Worm (Caenorhabditis elegans) whole organism, L4 larva: ENCODE data around the gene F32D8.7.
A peak's percentile ranks its signal among the peaks of the same experiment; 100 is the strongest.

ENCODE experiments used
- F10B5.3 ChIP-seq: sonication (generic microtip); optimal IDR thresholded peaks from 2 replicates; lab custom pipeline; 2016; ENCODE audit warnings: mild to moderate bottlenecking, missing genetic modification characterization, missing compliant biosample characterization
- F26F4.8 ChIP-seq: fragments of 200-800 bp; sonication (Bioruptor generic); conservative IDR thresholded peaks from 2 replicates; pipeline ENCODE4 v1.3.6; 2022; ENCODE audit warnings: missing genetic modification characterization, missing compliant biosample characterization
- F37D6.2 ChIP-seq: sonication (generic microtip); optimal IDR thresholded peaks from 2 replicates; lab custom pipeline; 2016; ENCODE audit warnings: mild to moderate bottlenecking, missing genetic modification characterization, missing compliant biosample characterization
- T20F7.1 ChIP-seq: fragments of 200-800 bp; sonication (Bioruptor generic); optimal IDR thresholded peaks from 2 replicates; lab custom pipeline; 2018; ENCODE audit warnings: mild to moderate bottlenecking, missing genetic modification characterization, missing compliant biosample characterization
- T26A8.4 ChIP-seq: fragments of 200-800 bp; sonication (Bioruptor generic); IDR thresholded peaks from 2 replicates; pipeline ENCODE4 v1.3.6; 2022; ENCODE audit warnings: missing genetic modification characterization, missing compliant biosample characterization
- Y5F2A.4 ChIP-seq: fragments of 200-800 bp; sonication (Bioruptor generic); optimal IDR thresholded peaks from 2 replicates; lab custom pipeline; 2018; ENCODE audit warnings: mild to moderate bottlenecking, missing genetic modification characterization, missing compliant biosample characterization
- ZK546.5 ChIP-seq, 2 experiments: sonication (generic microtip); optimal IDR thresholded peaks; 2 replicates each; lab custom pipeline; 2017; ENCODE audit warnings: missing biosample characterization in 2 of 2, missing genetic modification characterization in 2 of 2
- aha-1 ChIP-seq: fragments of 150-350 bp; peaks from one replicate; lab custom pipeline; 2014; ENCODE audit warnings: missing biosample characterization, missing genetic modification characterization
- ama-1 ChIP-seq: fragments of 150-350 bp; optimal IDR thresholded peaks from 2 replicates; lab custom pipeline; 2014; ENCODE audit warnings: inconsistent platforms, mixed read lengths
- arid-1 ChIP-seq: fragments of 200-800 bp; sonication (Bioruptor generic); conservative IDR thresholded peaks from 2 replicates; pipeline ENCODE4 v1.3.6; 2022; ENCODE audit warnings: missing genetic modification reagents, missing genetic modification characterization, missing compliant biosample characterization
- ceh-32 ChIP-seq: sonication (generic microtip); optimal IDR thresholded peaks from 2 replicates; lab custom pipeline; 2016; ENCODE audit warnings: mild to moderate bottlenecking, missing genetic modification characterization, missing compliant biosample characterization; ENCODE audit not compliant: poor library complexity
- ceh-44 ChIP-seq: fragments of 200-800 bp; sonication (Bioruptor generic); IDR thresholded peaks from 2 replicates; pipeline ENCODE4 v1.3.6; 2022; ENCODE audit warnings: missing genetic modification reagents, missing genetic modification characterization, missing compliant biosample characterization
- ceh-62 ChIP-seq: sonication (generic microtip); optimal IDR thresholded peaks from 2 replicates; lab custom pipeline; 2017; ENCODE audit warnings: missing biosample characterization, missing genetic modification characterization
- ceh-82 ChIP-seq: sonication (generic microtip); optimal IDR thresholded peaks from 2 replicates; lab custom pipeline; 2017; ENCODE audit warnings: missing biosample characterization, missing genetic modification characterization
- ces-1 ChIP-seq: fragments of 150-350 bp; sonication (generic microtip); optimal IDR thresholded peaks from 4 replicates; lab custom pipeline; 2014; ENCODE audit warnings: missing biosample characterization, missing genetic modification reagents, missing genetic modification characterization
- daf-12 ChIP-seq: fragments of 150-350 bp; optimal IDR thresholded peaks from 2 replicates; lab custom pipeline; 2014; ENCODE audit warnings: missing biosample characterization, missing genetic modification reagents, missing genetic modification characterization
- dmd-6 ChIP-seq: fragments of 200-800 bp; sonication (Bioruptor generic); IDR thresholded peaks from 2 replicates; pipeline ENCODE4 v1.3.6; 2022; ENCODE audit warnings: missing genetic modification reagents, missing genetic modification characterization, missing compliant biosample characterization
- dmd-9 ChIP-seq: fragments of 200-800 bp; sonication (Bioruptor generic); IDR thresholded peaks from 2 replicates; pipeline ENCODE4 v1.3.6; 2022; ENCODE audit warnings: missing genetic modification reagents, missing genetic modification characterization, missing compliant biosample characterization
- duxl-1 ChIP-seq: sonication (generic microtip); optimal IDR thresholded peaks from 2 replicates; lab custom pipeline; 2016; ENCODE audit warnings: mild to moderate bottlenecking, missing genetic modification characterization, moderate library complexity, missing compliant biosample characterization; ENCODE audit not compliant: poor library complexity
- dve-1 ChIP-seq: sonication (generic microtip); optimal IDR thresholded peaks from 2 replicates; lab custom pipeline; 2017; ENCODE audit warnings: antibody characterized with exemption, mild to moderate bottlenecking, missing genetic modification characterization, missing compliant biosample characterization; ENCODE audit not compliant: insufficient read depth
- fos-1 ChIP-seq: fragments of 150-350 bp; optimal IDR thresholded peaks from 2 replicates; lab custom pipeline; 2014; ENCODE audit warnings: missing biosample characterization, missing genetic modification characterization
- hif-1 ChIP-seq, 2 experiments: sonication (generic microtip); optimal IDR thresholded peaks; 2 replicates each; lab custom pipeline; 2016 to 2017; ENCODE audit warnings: missing compliant biosample characterization in 2 of 2, missing genetic modification characterization in 2 of 2, missing genetic modification reagents in 2 of 2, missing genotype in 2 of 2, mild to moderate bottlenecking in 1 of 2
- hlh-11 ChIP-seq: fragments of 200-800 bp; sonication (Bioruptor generic); optimal IDR thresholded peaks from 2 replicates; lab custom pipeline; 2018; ENCODE audit warnings: mild to moderate bottlenecking, missing genetic modification characterization, missing compliant biosample characterization
- hlh-30 ChIP-seq: sonication (generic microtip); optimal IDR thresholded peaks from 2 replicates; lab custom pipeline; 2017; ENCODE audit warnings: antibody characterized with exemption, mild to moderate bottlenecking, missing genetic modification characterization, missing compliant biosample characterization; ENCODE audit not compliant: insufficient read depth
- hmg-1.1 ChIP-seq: fragments of 200-800 bp; sonication (Bioruptor generic); IDR thresholded peaks from 2 replicates; pipeline ENCODE4 v1.3.6; 2022; ENCODE audit warnings: missing genetic modification reagents, missing genetic modification characterization, missing compliant biosample characterization
- lim-7 ChIP-seq: fragments of 200-800 bp; sonication (Bioruptor generic); IDR thresholded peaks from 2 replicates; pipeline ENCODE4 v1.3.6; 2022; ENCODE audit warnings: missing genetic modification characterization, missing compliant biosample characterization
- lin-1 ChIP-seq: fragments of 200-800 bp; sonication (Bioruptor generic); IDR thresholded peaks from 2 replicates; pipeline ENCODE4 v1.3.6; 2022; ENCODE audit warnings: missing genetic modification reagents, missing genetic modification characterization, missing compliant biosample characterization
- lin-15B ChIP-seq: fragments of 150-350 bp; sonication (generic microtip); optimal IDR thresholded peaks from 3 replicates; lab custom pipeline; 2014; ENCODE audit warnings: missing biosample characterization, missing genetic modification characterization
- lin-38 ChIP-seq: fragments of 200-800 bp; sonication (Bioruptor generic); IDR thresholded peaks from 2 replicates; pipeline ENCODE4 v1.3.6; 2022; ENCODE audit warnings: missing genetic modification reagents, missing genetic modification characterization, missing compliant biosample characterization
- lin-39 ChIP-seq: fragments of 150-350 bp; optimal IDR thresholded peaks from 2 replicates; lab custom pipeline; 2014; ENCODE audit warnings: missing biosample characterization, missing genetic modification reagents, missing genetic modification characterization
- lsy-2 ChIP-seq, 2 experiments: fragments of 150-350 bp in 1 of 2; sonication (generic microtip) in 1 of 2; optimal IDR thresholded peaks; 2 replicates each; lab custom pipeline; 2014 to 2017; ENCODE audit warnings: missing biosample characterization in 2 of 2, missing genetic modification characterization in 2 of 2
- mdl-1 ChIP-seq, 2 experiments: fragments of 150-350 bp in 1 of 2; sonication (generic microtip) in 1 of 2; optimal IDR thresholded peaks; 2 replicates each; lab custom pipeline; 2014 to 2017; ENCODE audit warnings: missing biosample characterization in 2 of 2, missing genetic modification characterization in 2 of 2
- mep-1 ChIP-seq: fragments of 150-350 bp; sonication (generic microtip); optimal IDR thresholded peaks from 3 replicates; lab custom pipeline; 2014; ENCODE audit warnings: missing biosample characterization, missing genetic modification characterization
- mes-2 ChIP-seq: sonication (generic microtip); optimal IDR thresholded peaks from 2 replicates; lab custom pipeline; 2016; ENCODE audit warnings: missing genotype, mild to moderate bottlenecking, missing genetic modification characterization, missing compliant biosample characterization; ENCODE audit not compliant: poor library complexity, severe bottlenecking
- nhr-10 ChIP-seq: fragments of 150-350 bp; optimal IDR thresholded peaks from 2 replicates; lab custom pipeline; 2014; ENCODE audit warnings: missing biosample characterization, missing genetic modification characterization
- nhr-28 ChIP-seq: fragments of 150-350 bp; optimal IDR thresholded peaks from 2 replicates; lab custom pipeline; 2014; ENCODE audit warnings: missing biosample characterization, missing genetic modification characterization
- nhr-41 ChIP-seq: fragments of 200-800 bp; sonication (Bioruptor generic); IDR thresholded peaks from 2 replicates; pipeline ENCODE4 v1.3.6; 2022; ENCODE audit warnings: missing genetic modification reagents, missing genetic modification characterization, missing compliant biosample characterization
- nhr-42 ChIP-seq: fragments of 200-800 bp; sonication (Bioruptor generic); IDR thresholded peaks from 2 replicates; pipeline ENCODE4 v1.3.6; 2022; ENCODE audit warnings: missing genetic modification characterization, missing compliant biosample characterization
- nhr-48 ChIP-seq: sonication (generic microtip); optimal IDR thresholded peaks from 2 replicates; lab custom pipeline; 2016; ENCODE audit warnings: mild to moderate bottlenecking, missing genetic modification characterization, missing compliant biosample characterization
- nhr-77 ChIP-seq: fragments of 150-350 bp; optimal IDR thresholded peaks from 2 replicates; lab custom pipeline; 2014; ENCODE audit warnings: missing biosample characterization, missing genetic modification characterization
- php-3 ChIP-seq: fragments of 200-800 bp; sonication (Bioruptor generic); IDR thresholded peaks from 2 replicates; pipeline ENCODE4 v1.3.6; 2022; ENCODE audit warnings: missing genetic modification reagents, missing genetic modification characterization, missing compliant biosample characterization
- rbr-2 ChIP-seq: sonication (generic microtip); optimal IDR thresholded peaks from 2 replicates; lab custom pipeline; 2016; ENCODE audit warnings: missing genotype, missing genetic modification characterization, missing compliant biosample characterization
- snpc-4 ChIP-seq: fragments of 150-350 bp; optimal IDR thresholded peaks from 2 replicates; lab custom pipeline; 2014; ENCODE audit warnings: missing biosample characterization, missing genetic modification characterization
- spr-1 ChIP-seq: sonication (generic microtip); optimal IDR thresholded peaks from 2 replicates; lab custom pipeline; 2016; ENCODE audit warnings: mild to moderate bottlenecking, missing genetic modification characterization, missing compliant biosample characterization
- spr-3 ChIP-seq: fragments of 200-800 bp; sonication (Bioruptor generic); optimal IDR thresholded peaks from 2 replicates; lab custom pipeline; 2018; ENCODE audit warnings: mild to moderate bottlenecking, missing genetic modification characterization, missing compliant biosample characterization
- tag-97 ChIP-seq: fragments of 200-800 bp; sonication (Bioruptor generic); IDR thresholded peaks from 2 replicates; pipeline ENCODE4 v1.3.6; 2022; ENCODE audit warnings: missing genetic modification characterization, missing compliant biosample characterization
- unc-39 ChIP-seq: sonication (generic microtip); optimal IDR thresholded peaks from 2 replicates; lab custom pipeline; 2017; ENCODE audit warnings: missing biosample characterization, missing genetic modification characterization
- unc-62 ChIP-seq, 3 experiments: fragments of 150-350 bp in 1 of 3; sonication (generic microtip); optimal IDR thresholded peaks in 2 of 3; peaks in 1 of 3; 1 replicate in 1 of 3; 2 replicates in 2 of 3; lab custom pipeline; 2014 to 2017; ENCODE audit warnings: missing biosample characterization in 3 of 3, missing genetic modification characterization in 3 of 3, missing genetic modification reagents in 3 of 3, missing genotype in 1 of 3
- ztf-7 ChIP-seq: fragments of 150-350 bp; optimal IDR thresholded peaks from 2 replicates; lab custom pipeline; 2014; ENCODE audit warnings: missing biosample characterization, missing genetic modification characterization

The F32D8.7 gene

ce11 chrV:10889774-10890173 lies 8.5 kb upstream of the F32D8.7 start:
- TF ChIP-seq unc-39, result no peak
- peak in 1 of 2 experiments; percentile 90 for TF ChIP-seq unc-62 (GFP tag; optimal IDR thresholded peaks at IDR 0.05 in 1 of 2; lab: Kevin White, UChicago)
- TF ChIP-seq unc-62 (tag; optimal IDR thresholded peaks at IDR 0.05; lab: Kevin White, UChicago), result no peak

ce11 chrV:10890980-10891379 lies 7.3 kb upstream of the F32D8.7 start, which contains the start of gene F32D8.12:
Gene F32D8.12 (minus strand): TSS chrV:10891027.
- peak; percentile 56 for TF ChIP-seq aha-1 (tag; lab: Kevin White, UChicago)
- no peak for TF ChIP-seq nhr-42 (GFP tag; lab: Robert Waterston, UW)
- peak; percentile 73 for TF ChIP-seq nhr-28 (tag; lab: Kevin White, UChicago)
- no peak for TF ChIP-seq lin-39 (tag; lab: Kevin White, UChicago)
- TF ChIP-seq ceh-82 (tag; lab: Kevin White, UChicago), result no peak
- no peak for TF ChIP-seq F37D6.2 (tag; lab: Kevin White, UChicago)
- no peak for TF ChIP-seq rbr-2 (tag; lab: Kevin White, UChicago)
- no peak for TF ChIP-seq lin-1 (GFP tag; lab: Robert Waterston, UW)
- TF ChIP-seq ces-1 (GFP tag; lab: Kevin White, UChicago), result no peak
- no peak for TF ChIP-seq tag-97
- peak; percentile 13 for TF ChIP-seq duxl-1 (tag; lab: Kevin White, UChicago)
- TF ChIP-seq mdl-1 (tag; optimal IDR thresholded peaks at IDR 0.05; lab: Kevin White, UChicago), result peak in 1 of 2 experiments; percentile 42
- no peak for TF ChIP-seq php-3 (GFP tag; lab: Robert Waterston, UW)
- TF ChIP-seq nhr-77, result peak; percentile 22
- TF ChIP-seq dmd-9 (GFP tag; lab: Robert Waterston, UW), result no peak
- TF ChIP-seq hlh-30 (tag; lab: Kevin White, UChicago), result peak; percentile 39
- TF ChIP-seq unc-62 (GFP tag; optimal IDR thresholded peaks at IDR 0.05 in 1 of 2; lab: Kevin White, UChicago), result peak in 1 of 2 experiments; percentile 97
- no peak for TF ChIP-seq unc-62 (tag; optimal IDR thresholded peaks at IDR 0.05; lab: Kevin White, UChicago)
- peak; percentile 48; the same call in 1 of the 2 replicates for TF ChIP-seq lin-38
- TF ChIP-seq ztf-7, result no peak
- no peak for TF ChIP-seq spr-1 (tag; lab: Kevin White, UChicago)
- TF ChIP-seq fos-1 (tag; lab: Kevin White, UChicago), result no peak
- TF ChIP-seq lsy-2 (tag; optimal IDR thresholded peaks at IDR 0.05; lab: Kevin White, UChicago), result peak in 1 of 2 experiments; percentile 57
- no peak for TF ChIP-seq lim-7
- TF ChIP-seq ama-1 (lab: Kevin White, UChicago), result no peak
- TF ChIP-seq daf-12 (tag; lab: Kevin White, UChicago), result no peak
- no peak for TF ChIP-seq ceh-62 (tag; lab: Kevin White, UChicago)
- no peak for TF ChIP-seq hmg-1.1 (GFP tag; lab: Robert Waterston, UW)
- no peak for TF ChIP-seq F26F4.8
- no peak for TF ChIP-seq ceh-32
- peak; percentile 61 for TF ChIP-seq dve-1
- peak; percentile 58 for TF ChIP-seq dmd-6
- no peak for TF ChIP-seq ceh-44 (GFP tag; lab: Robert Waterston, UW)
- peak; percentile 56 for TF ChIP-seq nhr-10 (tag; lab: Kevin White, UChicago)
- TF ChIP-seq mep-1 (tag; lab: Kevin White, UChicago), result peak; percentile 34
- TF ChIP-seq F10B5.3, result no peak
- TF ChIP-seq snpc-4 (tag; lab: Kevin White, UChicago), result no peak
- TF ChIP-seq Y5F2A.4, result no peak
- no peak for TF ChIP-seq ZK546.5 (tag; optimal IDR thresholded peaks at IDR 0.05; lab: Kevin White, UChicago)
- peak; percentile 6 for TF ChIP-seq nhr-48
- peak; percentile 45 for TF ChIP-seq hlh-11
- TF ChIP-seq T20F7.1 (GFP tag; lab: Kevin White, UChicago), result no peak
- TF ChIP-seq spr-3, result no peak
- no peak for TF ChIP-seq T26A8.4 (GFP tag; lab: Robert Waterston, UW)
- TF ChIP-seq lin-15B, result no peak
- TF ChIP-seq mes-2, result peak; percentile 59
- no peak for TF ChIP-seq nhr-41 (GFP tag; lab: Robert Waterston, UW)
- peak in 1 of 2 experiments; percentile 85 for TF ChIP-seq hif-1 (tag; optimal IDR thresholded peaks at IDR 0.05; lab: Kevin White, UChicago)
- no peak for TF ChIP-seq arid-1
